Worm (Caenorhabditis elegans): Measurements from ENCODE around the gene ZK418.10.

ce11 chrIII:7073801-7074386 is 16.6 kb downstream of the ZK418.10 start, which contains the start of gene ZK418.5:
- TF ChIP-seq ceh-24 (tag; optimal IDR thresholded peaks at IDR 0.05) (no peak), che-1 (tag; optimal IDR thresholded peaks at IDR 0.05) (no peak), C38D4.7 (GFP tag; optimal IDR thresholded peaks at IDR 0.05) (no peak), unc-86 (tag; optimal IDR thresholded peaks at IDR 0.05) (no peak), ama-1 (optimal IDR thresholded peaks at IDR 0.05) (no peak), K02D7.2 (tag; optimal IDR thresholded peaks at IDR 0.05) (no peak), ceh-31 (tag; optimal IDR thresholded peaks at IDR 0.05) (no peak), pag-3 (tag; optimal IDR thresholded peaks at IDR 0.05; ENCODE audit: borderline replicate concordance) (no peak)
